Worm (Caenorhabditis elegans): ENCODE measurements around the gene pgp-1.
A peak's percentile ranks its signal among the peaks of the same experiment; 100 is the strongest.

ce11 chrIV:12633825-12634224 is 34.9 kb upstream of the pgp-1 start:
- TF ChIP-seq ama-1 (optimal IDR thresholded peaks at IDR 0.05) (no peak), unc-86 (tag; optimal IDR thresholded peaks at IDR 0.05) (no peak), lsy-2 (tag; optimal IDR thresholded peaks at IDR 0.05) (peak in 1 of 2 experiments; percentile 32), skn-1 (tag; optimal IDR thresholded peaks at IDR 0.05) (no peak), nhr-77 (tag; optimal IDR thresholded peaks at IDR 0.05) (no peak), zag-1 (tag; optimal IDR thresholded peaks at IDR 0.05) (no peak)
